Fruit fly (Drosophila melanogaster) whole organism, prepupa: ENCODE data around the gene CG14439.

ENCODE experiments used
- CG10631 ChIP-seq: fragments of 200-800 bp; sonication (Bioruptor generic); optimal IDR thresholded peaks from 2 replicates; lab custom pipeline; 2016; ENCODE audit warnings: missing biosample characterization, missing genetic modification characterization
- CG15336 ChIP-seq: fragments of 200-800 bp; sonication (Bioruptor generic); IDR thresholded peaks from 2 replicates; pipeline ENCODE4 v1.3.6; 2022; ENCODE audit warnings: missing biosample characterization, missing genetic modification characterization
- CG3032 ChIP-seq: fragments of 200-800 bp; optimal IDR thresholded peaks from 2 replicates; lab custom pipeline; 2019; ENCODE audit warnings: missing biosample characterization, mild to moderate bottlenecking, missing genetic modification characterization, moderate library complexity
- CG32006 ChIP-seq: fragments of 200-800 bp; sonication (Bioruptor generic); optimal IDR thresholded peaks from 3 replicates; lab custom pipeline; 2017; ENCODE audit warnings: missing biosample characterization, mild to moderate bottlenecking, missing genetic modification characterization
- CG6163 ChIP-seq: fragments of 200-800 bp; sonication (Bioruptor generic); IDR thresholded peaks from 3 replicates; pipeline ENCODE4 v1.3.6; 2022; ENCODE audit warnings: missing biosample characterization, missing genetic modification characterization
- CG6854 ChIP-seq: fragments of 200-800 bp; sonication (Bioruptor generic); optimal IDR thresholded peaks from 2 replicates; lab custom pipeline; 2017; ENCODE audit warnings: missing biosample characterization, mild to moderate bottlenecking, missing genetic modification characterization
- CG8119 ChIP-seq: fragments of 200-800 bp; sonication (Bioruptor generic); IDR thresholded peaks from 3 replicates; pipeline ENCODE4 v1.3.6; 2022; ENCODE audit warnings: missing biosample characterization, missing genetic modification characterization
- CG9139 ChIP-seq: fragments of 200-800 bp; sonication (Bioruptor generic); optimal IDR thresholded peaks from 3 replicates; lab custom pipeline; 2017; ENCODE audit warnings: missing biosample characterization, mild to moderate bottlenecking, missing genetic modification characterization
- Hr39 ChIP-seq: fragments of 200-800 bp; sonication (Bioruptor generic); optimal IDR thresholded peaks from 2 replicates; lab custom pipeline; 2016; ENCODE audit warnings: missing biosample characterization, missing genetic modification characterization
- Met ChIP-seq: fragments of 200-800 bp; sonication (Bioruptor generic); optimal IDR thresholded peaks from 3 replicates; lab custom pipeline; 2016; ENCODE audit warnings: missing biosample characterization, missing genetic modification characterization
- dsx ChIP-seq: fragments of 200-800 bp; optimal IDR thresholded peaks from 3 replicates; lab custom pipeline; 2019; ENCODE audit warnings: missing biosample characterization, mild to moderate bottlenecking, missing genetic modification characterization, moderate library complexity; ENCODE audit not compliant: poor library complexity, severe bottlenecking
- fd59A ChIP-seq: fragments of 200-800 bp; sonication (Bioruptor generic); optimal IDR thresholded peaks from 2 replicates; lab custom pipeline; 2017; ENCODE audit warnings: missing biosample characterization, mild to moderate bottlenecking, missing genetic modification characterization, missing genetic modification reagents
- pdm3 ChIP-seq: fragments of 200-800 bp; sonication (Bioruptor generic); optimal IDR thresholded peaks from 3 replicates; lab custom pipeline; 2016; ENCODE audit warnings: missing biosample characterization, missing genetic modification characterization
- topi ChIP-seq: fragments of 200-800 bp; sonication (Bioruptor generic); optimal IDR thresholded peaks from 3 replicates; lab custom pipeline; 2016; ENCODE audit warnings: missing biosample characterization, missing genetic modification characterization

dm6 chrX:6804485-6805295 lies 57.3 kb downstream of the CG14439 start:
- TF ChIP-seq Hr39 (peak; percentile 96), CG8119 (GFP tag; lab: Robert Waterston, UW) (peak; percentile 98), fd59A (GFP tag; lab: Kevin White, UChicago) (peak; percentile 72), topi (GFP tag; lab: Kevin White, UChicago) (peak; percentile 93), CG10631 (peak; percentile 91), pdm3 (GFP tag; lab: Kevin White, UChicago) (peak; percentile 96), CG3032 (tag; lab: Kevin White, UChicago) (peak; percentile 65), CG6163 (peak; percentile 97), CG9139 (no peak), CG32006 (GFP tag; lab: Kevin White, UChicago) (peak; percentile 95), CG15336 (GFP tag; lab: Robert Waterston, UW) (peak; percentile 97), dsx (GFP tag; lab: Kevin White, UChicago) (peak; percentile 79), Met (GFP tag; lab: Kevin White, UChicago) (peak; percentile 95), CG6854 (GFP tag; lab: Kevin White, UChicago) (peak; percentile 17)
